Worm (Caenorhabditis elegans): ENCODE measurements around the gene Y57E12B.10.

Y57E12B.10 gene

ce11 chrV:6928938-6929337, 6.8 kb downstream of the Y57E12B.10 start, which contains the start of gene unc-68:
unc-68 (minus strand) TSS chrV:6929038.
- TF ChIP-seq dao-5 (tag; optimal IDR thresholded peaks at IDR 0.05), result no peak
- TF ChIP-seq W03F9.2 (tag; optimal IDR thresholded peaks at IDR 0.05), result no peak
- TF ChIP-seq him-1 (tag; optimal IDR thresholded peaks at IDR 0.05), result no peak

- TF ChIP-seq him-1 (tag; optimal IDR thresholded peaks at IDR 0.05), result no peak
- no peak for TF ChIP-seq W03F9.2 (tag; optimal IDR thresholded peaks at IDR 0.05)
- TF ChIP-seq dao-5 (tag; optimal IDR thresholded peaks at IDR 0.05), result no peak
These were observed 9.1 kb downstream of the Y57E12B.10 start for ce11 chrV:6926633-6927032.

ce11 chrV:6919251-6919650, 16.5 kb downstream of the Y57E12B.10 start:
- TF ChIP-seq W03F9.2 (tag; optimal IDR thresholded peaks at IDR 0.05) (no peak), him-1 (tag; optimal IDR thresholded peaks at IDR 0.05) (no peak), dao-5 (tag; optimal IDR thresholded peaks at IDR 0.05) (no peak)

ce11 chrV:6917280-6917679, 18.5 kb downstream of the Y57E12B.10 start:
- TF ChIP-seq him-1 (tag; optimal IDR thresholded peaks at IDR 0.05), result no peak
- TF ChIP-seq dao-5 (tag; optimal IDR thresholded peaks at IDR 0.05), result no peak
- TF ChIP-seq W03F9.2 (tag; optimal IDR thresholded peaks at IDR 0.05), result no peak

ce11 chrV:6906435-6906834, 29.3 kb downstream of the Y57E12B.10 start:
- TF ChIP-seq W03F9.2 (tag; optimal IDR thresholded peaks at IDR 0.05), result no peak
- no peak for TF ChIP-seq him-1 (tag; optimal IDR thresholded peaks at IDR 0.05)
- no peak for TF ChIP-seq dao-5 (tag; optimal IDR thresholded peaks at IDR 0.05)

ce11 chrV:6901943-6902549, 33.7 kb downstream of the Y57E12B.10 start:
- no peak for TF ChIP-seq him-1 (tag; optimal IDR thresholded peaks at IDR 0.05)

ce11 chrV:6900814-6901592, 34.8 kb downstream of the Y57E12B.10 start:
- no peak for TF ChIP-seq him-1 (tag; optimal IDR thresholded peaks at IDR 0.05)
- TF ChIP-seq W03F9.2 (tag; optimal IDR thresholded peaks at IDR 0.05), result no peak
- no peak for TF ChIP-seq dao-5 (tag; optimal IDR thresholded peaks at IDR 0.05)

ce11 chrV:6900173-6900638, 35.6 kb downstream of the Y57E12B.10 start, which contains the start of gene odc-1:
odc-1 (minus strand) TSS chrV:6900223.
- TF ChIP-seq dao-5 (tag; optimal IDR thresholded peaks at IDR 0.05) (no peak), W03F9.2 (tag; optimal IDR thresholded peaks at IDR 0.05) (no peak), him-1 (tag; optimal IDR thresholded peaks at IDR 0.05) (no peak)

- TF ChIP-seq him-1 (tag; optimal IDR thresholded peaks at IDR 0.05), result no peak
- TF ChIP-seq W03F9.2 (tag; optimal IDR thresholded peaks at IDR 0.05), result no peak
- no peak for TF ChIP-seq dao-5 (tag; optimal IDR thresholded peaks at IDR 0.05)
These were observed 39.1 kb downstream of the Y57E12B.10 start, which contains the start of gene K11C4.1 for ce11 chrV:6896700-6897099. K11C4.1 (plus strand) TSS chrV:6897000.

ce11 chrV:6894778-6895177, 41.0 kb downstream of the Y57E12B.10 start, which contains the start of gene K11C4.2:
K11C4.2 (plus strand) TSS chrV:6895078.
- TF ChIP-seq him-1 (tag; optimal IDR thresholded peaks at IDR 0.05) (no peak), W03F9.2 (tag; optimal IDR thresholded peaks at IDR 0.05) (no peak), dao-5 (tag; optimal IDR thresholded peaks at IDR 0.05) (no peak)

- no peak for TF ChIP-seq W03F9.2 (tag; optimal IDR thresholded peaks at IDR 0.05)
- peak; percentile 33 for TF ChIP-seq him-1 (tag; optimal IDR thresholded peaks at IDR 0.05)
These were observed 42.1 kb downstream of the Y57E12B.10 start for ce11 chrV:6893681-6894080.

ce11 chrV:6888828-6889227, 47.0 kb downstream of the Y57E12B.10 start:
- peak; percentile 86 for TF ChIP-seq dao-5 (tag; optimal IDR thresholded peaks at IDR 0.05)
- TF ChIP-seq W03F9.2 (tag; optimal IDR thresholded peaks at IDR 0.05), result no peak
- TF ChIP-seq him-1 (tag; optimal IDR thresholded peaks at IDR 0.05), result peak; percentile 84
